Worm (Caenorhabditis elegans): Measurements from ENCODE around the gene asd-1.

Gene asd-1

ce11 chrIII:4237660-4238059, 40.6 kb downstream of the asd-1 start (continued):
- TF ChIP-seq ceh-44 (GFP tag; IDR thresholded peaks at IDR 0.05) (no peak), daf-8 (GFP tag; IDR thresholded peaks at IDR 0.05) (no peak), nhr-42 (GFP tag; IDR thresholded peaks at IDR 0.05) (no peak), fkh-10 (GFP tag; optimal IDR thresholded peaks at IDR 0.05) (peak; percentile 90), madf-9 (GFP tag; conservative IDR thresholded peaks at IDR 0.05) (peak; percentile 70; the same call in 1 of the 2 replicates), nhr-77 (tag; optimal IDR thresholded peaks at IDR 0.05) (peak; percentile 81), lin-15B (tag; optimal IDR thresholded peaks at IDR 0.05) (no peak), mdl-1 (tag; optimal IDR thresholded peaks at IDR 0.05) (peak; percentile 91 to 99), tra-1 (GFP tag; IDR thresholded peaks at IDR 0.05) (peak; percentile 91)

- no peak for TF ChIP-seq dmd-8 (GFP tag; IDR thresholded peaks at IDR 0.05)
- no peak for TF ChIP-seq lin-15B (tag; optimal IDR thresholded peaks at IDR 0.05)
- no peak for TF ChIP-seq skn-1 (tag; optimal IDR thresholded peaks at IDR 0.05)
- TF ChIP-seq nhr-11 (tag; optimal IDR thresholded peaks at IDR 0.05): no peak
- no peak for TF ChIP-seq rbr-2 (tag; optimal IDR thresholded peaks at IDR 0.05)
- no peak for TF ChIP-seq unc-130 (GFP tag; optimal IDR thresholded peaks at IDR 0.05)
- no peak for TF ChIP-seq R02D3.7 (tag; optimal IDR thresholded peaks at IDR 0.05)
- TF ChIP-seq nhr-41 (GFP tag; IDR thresholded peaks at IDR 0.05): no peak
- peak; percentile 66 for TF ChIP-seq aha-1 (tag)
- no peak for TF ChIP-seq lin-39 (tag; optimal IDR thresholded peaks at IDR 0.05)
- peak; percentile 71 for TF ChIP-seq nhr-77 (tag; optimal IDR thresholded peaks at IDR 0.05)
- no peak for TF ChIP-seq nhr-76 (tag; optimal IDR thresholded peaks at IDR 0.05)
- TF ChIP-seq lim-7 (GFP tag; IDR thresholded peaks at IDR 0.05): no peak
- no peak for TF ChIP-seq lin-13 (GFP tag; optimal IDR thresholded peaks at IDR 0.05)
- TF ChIP-seq daf-16 (GFP tag; optimal IDR thresholded peaks at IDR 0.05): no peak
- TF ChIP-seq daf-16 (tag; optimal IDR thresholded peaks at IDR 0.05): peak; percentile 60
- TF ChIP-seq hlh-11 (tag; optimal IDR thresholded peaks at IDR 0.05): peak; percentile 79
- TF ChIP-seq pqm-1 (tag; optimal IDR thresholded peaks at IDR 0.05): peak; percentile 50
- TF ChIP-seq nhr-10 (tag; optimal IDR thresholded peaks at IDR 0.05): no peak
- TF ChIP-seq ZK546.5 (tag; optimal IDR thresholded peaks at IDR 0.05): no peak
- TF ChIP-seq ceh-82 (tag; optimal IDR thresholded peaks at IDR 0.05): no peak
- no peak for TF ChIP-seq mep-1 (tag; optimal IDR thresholded peaks at IDR 0.05)
- TF ChIP-seq dpl-1 (GFP tag; optimal IDR thresholded peaks at IDR 0.05): no peak
- TF ChIP-seq dmd-6 (GFP tag; IDR thresholded peaks at IDR 0.05): peak; percentile 81
- no peak for TF ChIP-seq sdz-12 (GFP tag; optimal IDR thresholded peaks at IDR 0.05)
- TF ChIP-seq hlh-30 (tag; optimal IDR thresholded peaks at IDR 0.05; ENCODE audit: insufficient read depth): peak; percentile 33
- TF ChIP-seq nhr-102 (tag; optimal IDR thresholded peaks at IDR 0.05): no peak
- TF ChIP-seq hif-1 (tag; optimal IDR thresholded peaks at IDR 0.05): no peak
- peak; percentile 17 for TF ChIP-seq nhr-48 (tag; optimal IDR thresholded peaks at IDR 0.05)
- TF ChIP-seq tra-1 (GFP tag; IDR thresholded peaks at IDR 0.05): no peak
- no peak for TF ChIP-seq T26A8.4 (GFP tag; IDR thresholded peaks at IDR 0.05)
- TF ChIP-seq nhr-28 (tag; optimal IDR thresholded peaks at IDR 0.05): peak; percentile 97
- TF ChIP-seq php-3 (GFP tag; IDR thresholded peaks at IDR 0.05): peak; percentile 79
- no peak for TF ChIP-seq ztf-7 (tag; optimal IDR thresholded peaks at IDR 0.05)
- TF ChIP-seq dve-1 (tag; optimal IDR thresholded peaks at IDR 0.05; ENCODE audit: insufficient read depth): peak; percentile 64
- no peak for TF ChIP-seq D1046.2 (GFP tag; IDR thresholded peaks at IDR 0.05)
- TF ChIP-seq T20F7.1 (GFP tag; optimal IDR thresholded peaks at IDR 0.05): peak; percentile 23
These were observed 43.0 kb downstream of the asd-1 start for ce11 chrIII:4240126-4240525.
